Worm (Caenorhabditis elegans): ENCODE measurements around the gene T05A7.6.

ce11 chrII:4631479-4631878, 40.1 kb downstream of the T05A7.6 start:
- no peak for TF ChIP-seq hmbx-1 (tag; optimal IDR thresholded peaks at IDR 0.05)
- no peak for TF ChIP-seq F13C5.2 (tag; optimal IDR thresholded peaks at IDR 0.05)
- TF ChIP-seq ama-1 (optimal IDR thresholded peaks at IDR 0.05) = no peak
